Worm (Caenorhabditis elegans): ENCODE data around the gene spe-26.

- TF ChIP-seq nhr-28 (tag; optimal IDR thresholded peaks at IDR 0.05) (no peak), aly-2 (tag; optimal IDR thresholded peaks at IDR 0.05) (no peak), Y105C5A.15 (GFP tag; IDR thresholded peaks at IDR 0.05) (no peak), hlh-30 (tag; optimal IDR thresholded peaks at IDR 0.05; ENCODE audit: insufficient read depth) (no peak), snpc-4 (tag; optimal IDR thresholded peaks at IDR 0.05) (no peak), lin-13 (GFP tag; optimal IDR thresholded peaks at IDR 0.05) (no peak), ceh-44 (GFP tag; IDR thresholded peaks at IDR 0.05) (no peak)
Measured at ce11 chrIV:10436401-10436800, 44.7 kb upstream of the spe-26 start, which contains the start of gene ins-1.

Measured in whole organism, L4 larva.